Worm (Caenorhabditis elegans) whole organism, early embryonic: Measurements from ENCODE around the gene dpy-19.

Experiments used
- B0310.2 ChIP-seq: sonication (generic microtip); optimal IDR thresholded peaks from 2 replicates; lab custom pipeline; 2016; ENCODE audit warnings: mild to moderate bottlenecking, missing genetic modification characterization, missing compliant biosample characterization
- ama-1 ChIP-seq: fragments of 150-350 bp; optimal IDR thresholded peaks from 2 replicates; lab custom pipeline; 2014
- ceh-36 ChIP-seq: sonication (generic microtip); optimal IDR thresholded peaks from 2 replicates; lab custom pipeline; 2016; ENCODE audit warnings: missing genetic modification characterization, inconsistent platforms, missing compliant biosample characterization
- ets-7 ChIP-seq: sonication (generic microtip); optimal IDR thresholded peaks from 2 replicates; lab custom pipeline; 2016; ENCODE audit warnings: missing genotype, missing genetic modification characterization, missing compliant biosample characterization
- flt-1 ChIP-seq: fragments of 200-800 bp; sonication (Bioruptor generic); IDR thresholded peaks from 2 replicates; pipeline ENCODE4 v1.3.6; 2022; ENCODE audit warnings: missing genetic modification characterization, missing compliant biosample characterization
- hmbx-1 ChIP-seq: sonication (generic microtip); optimal IDR thresholded peaks from 2 replicates; lab custom pipeline; 2016; ENCODE audit warnings: mild to moderate bottlenecking, missing genetic modification characterization, missing compliant biosample characterization
- hmg-4 ChIP-seq: fragments of 200-800 bp; sonication (Bioruptor generic); optimal IDR thresholded peaks from 2 replicates; lab custom pipeline; 2018; ENCODE audit warnings: mild to moderate bottlenecking, missing genetic modification characterization, missing compliant biosample characterization
- pes-1 ChIP-seq: fragments of 200-800 bp; sonication (Bioruptor generic); IDR thresholded peaks from 2 replicates; pipeline ENCODE4 v1.3.6; 2022; ENCODE audit warnings: missing genetic modification reagents, missing genetic modification characterization, missing compliant biosample characterization
- scrt-1 ChIP-seq: fragments of 200-800 bp; sonication (Bioruptor generic); IDR thresholded peaks from 2 replicates; pipeline ENCODE4 v1.3.6; 2022; ENCODE audit warnings: missing genetic modification characterization, missing compliant biosample characterization
- tra-4 ChIP-seq: sonication (generic microtip); optimal IDR thresholded peaks from 2 replicates; lab custom pipeline; 2017; ENCODE audit warnings: missing genetic modification characterization, missing compliant biosample characterization

DNA sequence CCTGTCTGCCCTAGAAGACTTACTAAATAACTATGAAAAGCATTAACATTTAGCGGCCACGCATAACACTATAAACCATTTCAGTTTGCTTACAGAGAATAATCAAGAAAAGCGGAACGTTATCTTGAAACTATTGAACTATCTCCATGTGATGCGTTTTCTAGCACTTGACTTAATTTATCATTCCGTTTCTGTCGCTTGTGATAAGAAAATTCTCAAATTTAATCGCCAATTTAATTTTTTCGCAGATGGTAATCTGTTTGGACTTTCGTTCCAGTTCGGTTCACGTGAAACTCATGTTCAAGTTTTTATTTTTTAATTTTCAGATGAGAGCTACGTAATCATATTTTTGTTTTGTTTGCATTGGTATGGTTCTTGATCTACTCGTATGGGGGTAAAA, 10.3 kb downstream of the dpy-19 start:
- TF ChIP-seq ceh-36 (tag; lab: Kevin White, UChicago) (no peak), hmg-4 (no peak), scrt-1 (GFP tag; lab: Robert Waterston, UW) (no peak), hmbx-1 (no peak), tra-4 (tag; lab: Kevin White, UChicago) (no peak), ama-1 (lab: Kevin White, UChicago) (no peak), B0310.2 (no peak), flt-1 (no peak), ets-7 (no peak), pes-1 (GFP tag; lab: Robert Waterston, UW) (no peak)
